Worm (Caenorhabditis elegans): ENCODE results near the gene pkc-2.

- no peak for TF ChIP-seq flt-1 (GFP tag; IDR thresholded peaks at IDR 0.05)
- TF ChIP-seq hmbx-1 (tag; optimal IDR thresholded peaks at IDR 0.05), result no peak
- TF ChIP-seq ceh-36 (tag; optimal IDR thresholded peaks at IDR 0.05), result no peak
- TF ChIP-seq sea-1 (GFP tag; conservative IDR thresholded peaks at IDR 0.05), result no peak
These were observed 7.6 kb downstream of the pkc-2 start for ce11 chrX:9372221-9372620.

All from whole organism, early embryonic.